Worm (Caenorhabditis elegans) whole organism, L1 larva: Measurements from ENCODE around the gene T04C12.11.

Experiments
- blmp-1 ChIP-seq: fragments of 150-350 bp; optimal IDR thresholded peaks from 2 replicates; lab custom pipeline; 2014; ENCODE audit warnings: missing biosample characterization, missing genetic modification characterization
- ces-1 ChIP-seq: fragments of 150-350 bp; optimal IDR thresholded peaks from 2 replicates; lab custom pipeline; 2014; ENCODE audit warnings: missing biosample characterization, missing genetic modification reagents, missing genetic modification characterization
- elt-2 ChIP-seq: sonication (generic microtip); optimal IDR thresholded peaks from 2 replicates; lab custom pipeline; 2016; ENCODE audit warnings: missing genetic modification characterization, mild to moderate bottlenecking, inconsistent platforms, missing compliant biosample characterization, missing genetic modification reagents
- jun-1 ChIP-seq: fragments of 150-350 bp; optimal IDR thresholded peaks from 2 replicates; lab custom pipeline; 2014; ENCODE audit warnings: missing biosample characterization, missing genetic modification reagents, missing genetic modification characterization
- nhr-28 ChIP-seq: fragments of 150-350 bp; optimal IDR thresholded peaks from 2 replicates; lab custom pipeline; 2014; ENCODE audit warnings: missing biosample characterization, missing genetic modification characterization
- nhr-76 ChIP-seq: sonication (generic microtip); optimal IDR thresholded peaks from 2 replicates; lab custom pipeline; 2017; ENCODE audit warnings: missing biosample characterization, missing genetic modification characterization
- nhr-77 ChIP-seq: fragments of 150-350 bp; optimal IDR thresholded peaks from 2 replicates; lab custom pipeline; 2014; ENCODE audit warnings: missing biosample characterization, missing genetic modification characterization
- snpc-4 ChIP-seq: fragments of 150-350 bp; optimal IDR thresholded peaks from 2 replicates; lab custom pipeline; 2014; ENCODE audit warnings: missing biosample characterization, missing genetic modification characterization
- unc-130 ChIP-seq: fragments of 150-350 bp; optimal IDR thresholded peaks from 2 replicates; lab custom pipeline; 2017; ENCODE audit warnings: missing biosample characterization, missing genetic modification characterization, inconsistent platforms

- no peak for TF ChIP-seq snpc-4 (tag; lab: Kevin White, UChicago)
- no peak for TF ChIP-seq ces-1 (GFP tag; lab: Kevin White, UChicago)
- TF ChIP-seq elt-2 (tag; lab: Kevin White, UChicago) = no peak
- no peak for TF ChIP-seq nhr-28 (tag; lab: Kevin White, UChicago)
- TF ChIP-seq nhr-77 (tag; lab: Kevin White, UChicago) = no peak
- TF ChIP-seq blmp-1 = no peak
- no peak for TF ChIP-seq nhr-76 (tag; lab: Kevin White, UChicago)
- TF ChIP-seq jun-1 (tag; lab: Kevin White, UChicago) = no peak
- TF ChIP-seq unc-130 (tag; lab: Kevin White, UChicago) = no peak
Observed at ce11 chrV:11098599-11098998, 38.5 kb upstream of the T04C12.11 start, which contains the start of gene cdkl-1.
